Worm (Caenorhabditis elegans): Measurements from ENCODE around the gene C34C12.6.

The C34C12.6 gene

ce11 chrIII:3475014-3475413 is 7.4 kb upstream of the C34C12.6 start (continued):
- TF ChIP-seq mdt-29 (GFP tag; IDR thresholded peaks at IDR 0.05) (no peak), mxl-3 (GFP tag; optimal IDR thresholded peaks at IDR 0.05) (no peak), lin-15B (tag; optimal IDR thresholded peaks at IDR 0.05) (no peak), mxl-2 (GFP tag; conservative IDR thresholded peaks at IDR 0.05) (no peak), nhr-111 (GFP tag; optimal IDR thresholded peaks at IDR 0.05) (no peak), ceh-44 (GFP tag; IDR thresholded peaks at IDR 0.05) (no peak), mes-2 (tag; optimal IDR thresholded peaks at IDR 0.05; ENCODE audit: poor library complexity, severe bottlenecking) (no peak), nhr-28 (tag; optimal IDR thresholded peaks at IDR 0.05) (peak; percentile 60), ceh-62 (tag; optimal IDR thresholded peaks at IDR 0.05) (no peak), tra-1 (GFP tag; IDR thresholded peaks at IDR 0.05) (0 out of 2 replicates have a peak, but pooled peaks have one; percentile 7), F10B5.3 (tag; optimal IDR thresholded peaks at IDR 0.05) (no peak), set-16 (GFP tag; IDR thresholded peaks at IDR 0.05) (no peak), nhr-77 (tag; optimal IDR thresholded peaks at IDR 0.05) (no peak), nhr-6 (tag; optimal IDR thresholded peaks at IDR 0.05) (no peak), ces-1 (GFP tag; optimal IDR thresholded peaks at IDR 0.05) (no peak), nhr-237 (tag; optimal IDR thresholded peaks at IDR 0.05) (no peak), dmd-6 (GFP tag; IDR thresholded peaks at IDR 0.05) (peak; percentile 52; the same call in 1 of the 2 replicates), arid-1 (GFP tag; conservative IDR thresholded peaks at IDR 0.05) (no peak), T26A8.4 (GFP tag; IDR thresholded peaks at IDR 0.05) (no peak), unc-62 (GFP tag; optimal IDR thresholded peaks at IDR 0.05 in 1 of 2) (no peak), unc-62 (tag; optimal IDR thresholded peaks at IDR 0.05) (no peak)

- TF ChIP-seq aha-1 (tag): peak; percentile 39
- TF ChIP-seq F10B5.3 (tag; optimal IDR thresholded peaks at IDR 0.05): no peak
- TF ChIP-seq nhr-77 (tag; optimal IDR thresholded peaks at IDR 0.05): no peak
- no peak for TF ChIP-seq Y48G9A.11 (GFP tag; IDR thresholded peaks at IDR 0.05)
- TF ChIP-seq dve-1 (tag; optimal IDR thresholded peaks at IDR 0.05; ENCODE audit: insufficient read depth): peak; percentile 17
- TF ChIP-seq nhr-48 (tag; optimal IDR thresholded peaks at IDR 0.05): no peak
- no peak for TF ChIP-seq ztf-7 (tag; optimal IDR thresholded peaks at IDR 0.05)
- TF ChIP-seq madf-5 (GFP tag; IDR thresholded peaks at IDR 0.05): no peak
- TF ChIP-seq ces-1 (GFP tag; optimal IDR thresholded peaks at IDR 0.05): no peak
- TF ChIP-seq ctbp-1 (GFP tag; IDR thresholded peaks at IDR 0.05): no peak
- no peak for TF ChIP-seq hmg-1.1 (GFP tag; IDR thresholded peaks at IDR 0.05)
- TF ChIP-seq daf-16 (GFP tag; optimal IDR thresholded peaks at IDR 0.05): no peak
- peak; percentile 10 for TF ChIP-seq daf-16 (tag; optimal IDR thresholded peaks at IDR 0.05)
- TF ChIP-seq lin-1 (GFP tag; IDR thresholded peaks at IDR 0.05): peak; percentile 93
- peak; percentile 66 for TF ChIP-seq dmd-6 (GFP tag; IDR thresholded peaks at IDR 0.05)
- no peak for TF ChIP-seq vab-7 (GFP tag; IDR thresholded peaks at IDR 0.05)
- TF ChIP-seq nhr-28 (tag; optimal IDR thresholded peaks at IDR 0.05): peak; percentile 35
- TF ChIP-seq hlh-30 (tag; optimal IDR thresholded peaks at IDR 0.05; ENCODE audit: insufficient read depth): no peak
- TF ChIP-seq daf-12 (tag; optimal IDR thresholded peaks at IDR 0.05): no peak
- peak; percentile 16 for TF ChIP-seq hlh-11 (tag; optimal IDR thresholded peaks at IDR 0.05)
- no peak for TF ChIP-seq F26F4.8 (GFP tag; conservative IDR thresholded peaks at IDR 0.05)
- TF ChIP-seq fos-1 (tag; optimal IDR thresholded peaks at IDR 0.05): no peak
Observed at ce11 chrIII:3475497-3475896, 6.9 kb upstream of the C34C12.6 start, which contains the start of gene C34C12.9. Gene C34C12.9, minus strand, starts transcription at chrIII:3475512.

- TF ChIP-seq mes-2 (tag; optimal IDR thresholded peaks at IDR 0.05; ENCODE audit: poor library complexity, severe bottlenecking): peak; percentile 42
- no peak for TF ChIP-seq ztf-7 (tag; optimal IDR thresholded peaks at IDR 0.05)
- TF ChIP-seq unc-130 (GFP tag; optimal IDR thresholded peaks at IDR 0.05): peak; percentile 19
- TF ChIP-seq hif-1 (tag; optimal IDR thresholded peaks at IDR 0.05): peak in 1 of 2 experiments; percentile 81
Observed at ce11 chrIII:3476245-3476644, 6.1 kb upstream of the C34C12.6 start.
